Worm (Caenorhabditis elegans) whole organism, L4 larva: Measurements from ENCODE around the gene cyp-29A4.

Experiments used
- D1046.2 ChIP-seq: fragments of 200-800 bp; sonication (Bioruptor generic); IDR thresholded peaks from 2 replicates; pipeline ENCODE4 v1.3.6; 2022; ENCODE audit warnings: missing genetic modification characterization, missing compliant biosample characterization
- F26F4.8 ChIP-seq: fragments of 200-800 bp; sonication (Bioruptor generic); conservative IDR thresholded peaks from 2 replicates; pipeline ENCODE4 v1.3.6; 2022; ENCODE audit warnings: missing genetic modification characterization, missing compliant biosample characterization
- F44E2.7 ChIP-seq: fragments of 200-800 bp; sonication (Bioruptor generic); IDR thresholded peaks from 2 replicates; pipeline ENCODE4 v2.1.2; 2022; ENCODE audit warnings: missing genetic modification characterization, missing compliant biosample characterization
- F49E8.2 ChIP-seq: sonication (generic microtip); optimal IDR thresholded peaks from 2 replicates; lab custom pipeline; 2016; ENCODE audit warnings: missing compliant biosample characterization, mild to moderate bottlenecking, missing genetic modification characterization, borderline replicate concordance
- T26A8.4 ChIP-seq: fragments of 200-800 bp; sonication (Bioruptor generic); IDR thresholded peaks from 2 replicates; pipeline ENCODE4 v1.3.6; 2022; ENCODE audit warnings: missing genetic modification characterization, missing compliant biosample characterization
- Y75B8A.6 ChIP-seq: fragments of 200-800 bp; sonication (Bioruptor generic); IDR thresholded peaks from 2 replicates; pipeline ENCODE4 v1.3.6; 2022; ENCODE audit warnings: missing genetic modification reagents, missing genetic modification characterization, missing compliant biosample characterization
- ZK546.5 ChIP-seq, 2 experiments: sonication (generic microtip); optimal IDR thresholded peaks; 2 replicates each; lab custom pipeline; 2017; ENCODE audit warnings: missing biosample characterization in 2 of 2, missing genetic modification characterization in 2 of 2
- ama-1 ChIP-seq: fragments of 150-350 bp; optimal IDR thresholded peaks from 2 replicates; lab custom pipeline; 2014; ENCODE audit warnings: inconsistent platforms, mixed read lengths
- ceh-20 ChIP-seq: fragments of 200-800 bp; sonication (Bioruptor generic); IDR thresholded peaks from 2 replicates; pipeline ENCODE4 v1.3.6; 2022; ENCODE audit warnings: missing genetic modification reagents, missing genetic modification characterization, missing compliant biosample characterization
- ceh-32 ChIP-seq: sonication (generic microtip); optimal IDR thresholded peaks from 2 replicates; lab custom pipeline; 2016; ENCODE audit warnings: mild to moderate bottlenecking, missing genetic modification characterization, missing compliant biosample characterization; ENCODE audit not compliant: poor library complexity
- ces-1 ChIP-seq: fragments of 150-350 bp; sonication (generic microtip); optimal IDR thresholded peaks from 4 replicates; lab custom pipeline; 2014; ENCODE audit warnings: missing biosample characterization, missing genetic modification reagents, missing genetic modification characterization
- cey-2 ChIP-seq: sonication (generic microtip); optimal IDR thresholded peaks from 3 replicates; lab custom pipeline; 2017; ENCODE audit warnings: missing genetic modification characterization, mild to moderate bottlenecking, missing compliant biosample characterization, antibody characterized with exemption, borderline replicate concordance; ENCODE audit not compliant: insufficient read depth
- daf-12 ChIP-seq: fragments of 150-350 bp; optimal IDR thresholded peaks from 2 replicates; lab custom pipeline; 2014; ENCODE audit warnings: missing biosample characterization, missing genetic modification reagents, missing genetic modification characterization
- duxl-1 ChIP-seq: sonication (generic microtip); optimal IDR thresholded peaks from 2 replicates; lab custom pipeline; 2016; ENCODE audit warnings: mild to moderate bottlenecking, missing genetic modification characterization, moderate library complexity, missing compliant biosample characterization; ENCODE audit not compliant: poor library complexity
- egl-43 ChIP-seq: fragments of 200-800 bp; sonication (Bioruptor generic); IDR thresholded peaks from 2 replicates; pipeline ENCODE4 v1.3.6; 2022; ENCODE audit warnings: missing genetic modification reagents, missing genetic modification characterization, missing compliant biosample characterization
- fkh-10 ChIP-seq: fragments of 150-350 bp; optimal IDR thresholded peaks from 2 replicates; lab custom pipeline; 2014; ENCODE audit warnings: missing biosample characterization, missing genetic modification reagents, missing genetic modification characterization
- gei-8 ChIP-seq: fragments of 200-800 bp; sonication (Bioruptor generic); optimal IDR thresholded peaks from 2 replicates; lab custom pipeline; 2018; ENCODE audit warnings: mild to moderate bottlenecking, missing genetic modification characterization, missing compliant biosample characterization
- jun-1 ChIP-seq: fragments of 150-350 bp; optimal IDR thresholded peaks from 2 replicates; lab custom pipeline; 2014; ENCODE audit warnings: missing biosample characterization, missing genetic modification reagents, missing genetic modification characterization
- lin-38 ChIP-seq: fragments of 200-800 bp; sonication (Bioruptor generic); IDR thresholded peaks from 2 replicates; pipeline ENCODE4 v1.3.6; 2022; ENCODE audit warnings: missing genetic modification reagents, missing genetic modification characterization, missing compliant biosample characterization
- lsy-2 ChIP-seq, 2 experiments: fragments of 150-350 bp in 1 of 2; sonication (generic microtip) in 1 of 2; optimal IDR thresholded peaks; 2 replicates each; lab custom pipeline; 2014 to 2017; ENCODE audit warnings: missing biosample characterization in 2 of 2, missing genetic modification characterization in 2 of 2
- madf-5 ChIP-seq, 2 experiments: fragments of 200-800 bp; sonication (Bioruptor generic); IDR thresholded peaks; 2 replicates each; pipeline ENCODE4 v1.3.6; 2022; ENCODE audit warnings: missing compliant biosample characterization in 2 of 2, missing genetic modification characterization in 2 of 2
- madf-9 ChIP-seq: fragments of 200-800 bp; sonication (Bioruptor generic); conservative IDR thresholded peaks from 2 replicates; pipeline ENCODE4 v1.3.6; 2022; ENCODE audit warnings: missing genetic modification reagents, missing genetic modification characterization, missing compliant biosample characterization
- mdl-1 ChIP-seq, 2 experiments: fragments of 150-350 bp in 1 of 2; sonication (generic microtip) in 1 of 2; optimal IDR thresholded peaks; 2 replicates each; lab custom pipeline; 2014 to 2017; ENCODE audit warnings: missing biosample characterization in 2 of 2, missing genetic modification characterization in 2 of 2
- mdt-29 ChIP-seq: fragments of 200-800 bp; sonication (Bioruptor generic); IDR thresholded peaks from 2 replicates; pipeline ENCODE4 v1.3.6; 2022; ENCODE audit warnings: missing genetic modification reagents, missing genetic modification characterization, missing compliant biosample characterization
- mep-1 ChIP-seq: fragments of 150-350 bp; sonication (generic microtip); optimal IDR thresholded peaks from 3 replicates; lab custom pipeline; 2014; ENCODE audit warnings: missing biosample characterization, missing genetic modification characterization
- mxl-3 ChIP-seq: fragments of 200-800 bp; sonication (Bioruptor generic); optimal IDR thresholded peaks from 2 replicates; lab custom pipeline; 2018; ENCODE audit warnings: mild to moderate bottlenecking, missing genetic modification characterization, missing compliant biosample characterization
- nhr-10 ChIP-seq: fragments of 150-350 bp; optimal IDR thresholded peaks from 2 replicates; lab custom pipeline; 2014; ENCODE audit warnings: missing biosample characterization, missing genetic modification characterization
- nhr-102 ChIP-seq: sonication (generic microtip); optimal IDR thresholded peaks from 2 replicates; lab custom pipeline; 2016; ENCODE audit warnings: mild to moderate bottlenecking, missing genetic modification characterization, moderate library complexity, missing compliant biosample characterization
- nhr-237 ChIP-seq: sonication (generic microtip); optimal IDR thresholded peaks from 2 replicates; lab custom pipeline; 2017; ENCODE audit warnings: missing biosample characterization, missing genetic modification characterization
- nhr-42 ChIP-seq: fragments of 200-800 bp; sonication (Bioruptor generic); IDR thresholded peaks from 2 replicates; pipeline ENCODE4 v1.3.6; 2022; ENCODE audit warnings: missing genetic modification characterization, missing compliant biosample characterization
- nhr-76 ChIP-seq: fragments of 150-350 bp; optimal IDR thresholded peaks from 2 replicates; lab custom pipeline; 2014; ENCODE audit warnings: missing biosample characterization, missing genetic modification characterization
- pha-4 ChIP-seq, 2 experiments: fragments of 150-350 bp in 1 of 2; fragments of 200-800 bp in 1 of 2; sonication (Bioruptor generic) in 1 of 2; IDR thresholded peaks in 1 of 2; optimal IDR thresholded peaks in 1 of 2; 2 replicates each; pipeline versions ENCODE4 v1.3.6 to Lab custom; 2014 to 2022; ENCODE audit warnings: missing genetic modification characterization in 2 of 2, missing genetic modification reagents in 2 of 2, missing biosample characterization in 1 of 2, missing compliant biosample characterization in 1 of 2
- php-3 ChIP-seq: fragments of 200-800 bp; sonication (Bioruptor generic); IDR thresholded peaks from 2 replicates; pipeline ENCODE4 v1.3.6; 2022; ENCODE audit warnings: missing genetic modification reagents, missing genetic modification characterization, missing compliant biosample characterization
- pqm-1 ChIP-seq: sonication (generic microtip); optimal IDR thresholded peaks from 2 replicates; lab custom pipeline; 2017; ENCODE audit warnings: missing biosample characterization, missing genetic modification characterization
- rbr-2 ChIP-seq: sonication (generic microtip); optimal IDR thresholded peaks from 2 replicates; lab custom pipeline; 2016; ENCODE audit warnings: missing genotype, missing genetic modification characterization, missing compliant biosample characterization
- saeg-2 ChIP-seq: fragments of 200-800 bp; sonication (Bioruptor generic); IDR thresholded peaks from 2 replicates; pipeline ENCODE4 v1.3.6; 2022; ENCODE audit warnings: missing genetic modification reagents, missing genetic modification characterization, missing compliant biosample characterization
- set-16 ChIP-seq: fragments of 200-800 bp; sonication (Bioruptor generic); IDR thresholded peaks from 2 replicates; pipeline ENCODE4 v1.3.6; 2022; ENCODE audit warnings: missing genetic modification reagents, missing genetic modification characterization, missing compliant biosample characterization
- skn-1 ChIP-seq: fragments of 150-350 bp; optimal IDR thresholded peaks from 2 replicates; lab custom pipeline; 2014; ENCODE audit warnings: missing biosample characterization, missing genetic modification characterization
- snpc-1.2 ChIP-seq: fragments of 200-800 bp; sonication (Bioruptor generic); IDR thresholded peaks from 2 replicates; pipeline ENCODE4 v1.3.6; 2022; ENCODE audit warnings: missing genetic modification reagents, missing genetic modification characterization, missing compliant biosample characterization
- spr-1 ChIP-seq: sonication (generic microtip); optimal IDR thresholded peaks from 2 replicates; lab custom pipeline; 2016; ENCODE audit warnings: mild to moderate bottlenecking, missing genetic modification characterization, missing compliant biosample characterization
- tag-97 ChIP-seq: fragments of 200-800 bp; sonication (Bioruptor generic); IDR thresholded peaks from 2 replicates; pipeline ENCODE4 v1.3.6; 2022; ENCODE audit warnings: missing genetic modification characterization, missing compliant biosample characterization
- unc-39 ChIP-seq: sonication (generic microtip); optimal IDR thresholded peaks from 2 replicates; lab custom pipeline; 2017; ENCODE audit warnings: missing biosample characterization, missing genetic modification characterization
- vab-7 ChIP-seq: fragments of 200-800 bp; sonication (Bioruptor generic); IDR thresholded peaks from 2 replicates; pipeline ENCODE4 v1.3.6; 2022; ENCODE audit warnings: missing genetic modification reagents, missing genetic modification characterization, missing compliant biosample characterization

cyp-29A4 gene

DNA sequence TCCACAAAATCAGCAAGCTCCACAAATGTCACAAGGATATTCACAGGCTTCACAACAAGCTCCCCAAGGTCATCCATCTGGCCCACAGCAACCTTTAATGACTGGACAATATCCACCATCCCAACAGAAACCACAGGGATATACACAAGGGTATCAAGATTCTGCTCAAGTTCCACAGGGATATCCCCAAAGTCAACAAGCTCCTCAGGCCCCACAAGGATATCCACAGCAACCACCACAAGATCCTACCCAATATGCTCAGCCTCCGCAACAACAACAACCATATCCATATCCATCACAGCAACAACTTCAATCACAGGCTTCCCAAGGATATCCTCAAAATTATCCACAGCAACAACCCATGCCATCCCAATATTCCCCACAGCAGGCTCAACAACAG lies 37.9 kb upstream of the cyp-29A4 start:
- TF ChIP-seq rbr-2 (tag; lab: Kevin White, UChicago) (no peak), D1046.2 (GFP tag; lab: Robert Waterston, UW) (no peak), nhr-10 (no peak), duxl-1 (no peak), gei-8 (GFP tag; lab: Kevin White, UChicago) (no peak), skn-1 (tag; lab: Kevin White, UChicago) (no peak), daf-12 (tag; lab: Kevin White, UChicago) (no peak), F49E8.2 (tag; lab: Kevin White, UChicago) (no peak), cey-2 (tag; lab: Kevin White, UChicago) (no peak), ama-1 (lab: Kevin White, UChicago) (no peak), nhr-42 (no peak), mdt-29 (GFP tag; lab: Robert Waterston, UW) (no peak)

DNA sequence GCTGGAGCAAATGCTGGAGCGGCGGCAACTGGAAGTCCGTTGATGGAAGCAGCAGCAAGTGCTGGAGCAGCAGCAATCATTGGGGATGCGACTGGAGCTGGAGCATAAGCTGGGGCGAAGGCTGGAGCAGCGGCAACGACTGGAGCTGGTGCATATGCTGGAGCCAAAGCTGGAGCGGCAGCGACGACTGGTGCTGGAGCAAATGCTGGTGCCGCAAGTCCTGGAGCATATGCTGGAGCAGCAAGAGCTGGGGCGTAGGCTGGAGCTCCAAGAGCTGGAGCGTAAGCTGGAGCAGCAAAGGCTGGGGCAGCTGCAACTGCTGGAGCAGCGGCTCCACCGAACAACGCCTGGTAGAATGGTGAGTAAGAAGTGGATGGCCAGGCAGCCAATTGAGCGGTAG lies 36.1 kb upstream of the cyp-29A4 start:
- TF ChIP-seq egl-43 (GFP tag; lab: Robert Waterston, UW) (peak; percentile 74), set-16 (GFP tag; lab: Robert Waterston, UW) (peak; percentile 96), vab-7 (GFP tag; lab: Robert Waterston, UW) (0 out of 2 replicates have a peak, but pooled peaks have one; percentile 17), pha-4 (GFP tag; IDR thresholded peaks at IDR 0.05; lab: Robert Waterston, UW) (no peak), pha-4 (tag; optimal IDR thresholded peaks at IDR 0.05; lab: Kevin White, UChicago) (no peak)

DNA sequence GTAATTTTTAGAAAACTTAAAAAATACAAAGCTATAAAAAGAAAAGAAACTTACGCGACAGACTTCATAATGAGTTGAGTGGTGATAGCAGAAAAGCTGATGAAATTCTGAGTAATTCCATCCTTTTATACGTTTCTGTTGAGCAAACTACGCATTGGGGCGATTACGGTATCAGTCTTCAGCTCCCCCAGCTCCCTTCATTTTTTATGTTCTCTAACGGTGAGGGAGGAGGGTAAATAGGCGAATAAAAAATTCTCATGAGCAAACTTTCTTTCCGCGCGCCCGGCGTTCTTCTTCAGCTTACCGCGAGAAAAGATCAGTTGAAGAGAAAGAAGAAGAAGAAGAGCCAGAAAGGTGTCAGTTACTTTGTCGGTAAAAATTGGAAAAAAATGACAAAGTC lies 35.6 kb upstream of the cyp-29A4 start, which contains the start of gene idpc-7:
Gene idpc-7, minus strand, starts transcription at position 101 of the 400 bp plus-strand sequence.
- no peak for TF ChIP-seq ceh-20 (GFP tag; lab: Robert Waterston, UW)
- TF ChIP-seq nhr-102 (tag; lab: Kevin White, UChicago), result no peak
- TF ChIP-seq Y75B8A.6, result no peak
- no peak for TF ChIP-seq F26F4.8
- TF ChIP-seq unc-39 (tag; lab: Kevin White, UChicago), result no peak
- no peak for TF ChIP-seq nhr-237 (tag; lab: Kevin White, UChicago)
- no peak for TF ChIP-seq ama-1 (lab: Kevin White, UChicago)
- TF ChIP-seq nhr-76 (tag; lab: Kevin White, UChicago), result no peak
- no peak for TF ChIP-seq ceh-32
- TF ChIP-seq tag-97 (GFP tag; lab: Robert Waterston, UW), result no peak
- TF ChIP-seq jun-1, result no peak
- no peak for TF ChIP-seq snpc-1.2 (GFP tag; lab: Robert Waterston, UW)
- no peak for TF ChIP-seq ces-1 (GFP tag; lab: Kevin White, UChicago)

DNA sequence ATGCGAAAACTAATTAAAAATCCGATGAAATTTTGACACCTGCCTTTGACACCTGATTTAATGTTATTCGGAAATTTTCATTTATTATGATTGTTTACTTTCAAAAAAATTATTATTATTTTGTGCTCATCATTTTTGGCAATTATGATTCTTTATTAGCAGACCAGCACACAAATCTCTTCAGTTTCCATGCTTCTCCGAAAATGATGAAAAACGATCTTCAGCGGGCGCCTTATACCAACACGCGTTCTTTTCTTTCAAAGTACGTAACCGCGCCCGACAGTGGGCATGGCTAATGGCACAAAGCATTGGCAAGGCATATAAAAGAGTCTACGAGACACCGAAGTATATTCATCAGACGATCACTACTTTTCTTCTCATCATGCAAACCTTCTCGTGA lies 34.7 kb upstream of the cyp-29A4 start, which contains the start of gene idpc-6:
Gene idpc-6, plus strand, starts transcription at position 301 of the 400 bp plus-strand sequence.
- no peak for TF ChIP-seq T26A8.4
- TF ChIP-seq F44E2.7 (GFP tag; lab: Robert Waterston, UW), result no peak
- no peak for TF ChIP-seq F26F4.8

DNA sequence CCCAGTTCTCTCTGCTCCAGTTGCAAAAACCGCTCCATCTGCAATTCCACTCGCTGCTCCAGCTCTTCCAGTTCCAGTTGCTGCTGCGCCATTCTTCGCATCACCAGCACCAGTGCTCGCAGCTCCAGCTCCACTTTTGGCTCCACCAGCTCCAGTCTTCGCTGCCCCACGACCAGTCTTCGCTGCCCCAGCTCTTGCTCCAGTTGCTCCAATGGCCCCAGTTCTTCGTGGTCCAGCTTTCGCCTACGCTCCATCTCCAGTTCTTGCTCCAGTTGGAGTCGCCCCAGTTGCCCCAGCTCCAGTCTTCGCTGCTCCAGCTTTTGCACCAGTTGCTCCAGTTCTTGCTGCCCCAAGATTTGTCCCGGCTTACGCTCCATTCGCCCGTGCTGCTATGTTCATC lies 34.1 kb upstream of the cyp-29A4 start:
- TF ChIP-seq spr-1, result no peak
- no peak for TF ChIP-seq fkh-10 (GFP tag; lab: Kevin White, UChicago)
- no peak for TF ChIP-seq nhr-10
- TF ChIP-seq mdl-1 (tag; optimal IDR thresholded peaks at IDR 0.05; lab: Kevin White, UChicago), result no peak
- TF ChIP-seq ceh-20 (GFP tag; lab: Robert Waterston, UW), result no peak
- 0 out of 4 replicates have a peak, but pooled peaks of 1 of the 2 experiments have one; percentile 32 for TF ChIP-seq madf-5 (GFP tag; IDR thresholded peaks at IDR 0.05; lab: Robert Waterston, UW)
- no peak for TF ChIP-seq ZK546.5 (tag; optimal IDR thresholded peaks at IDR 0.05; lab: Kevin White, UChicago)
- no peak for TF ChIP-seq lsy-2 (tag; optimal IDR thresholded peaks at IDR 0.05; lab: Kevin White, UChicago)
- no peak for TF ChIP-seq mxl-3 (GFP tag; lab: Kevin White, UChicago)
- TF ChIP-seq pqm-1, result no peak
- no peak for TF ChIP-seq D1046.2 (GFP tag; lab: Robert Waterston, UW)
- TF ChIP-seq F49E8.2 (tag; lab: Kevin White, UChicago), result no peak
- peak; percentile 95 for TF ChIP-seq set-16 (GFP tag; lab: Robert Waterston, UW)
- 0 out of 2 replicates have a peak, but pooled peaks have one; percentile 39 for TF ChIP-seq saeg-2 (GFP tag; lab: Robert Waterston, UW)
- TF ChIP-seq php-3 (GFP tag; lab: Robert Waterston, UW), result 0 out of 2 replicates have a peak, but pooled peaks have one; percentile 19
- no peak for TF ChIP-seq nhr-102 (tag; lab: Kevin White, UChicago)
- no peak for TF ChIP-seq mep-1
- peak; percentile 52; the same call in 1 of the 2 replicates for TF ChIP-seq egl-43 (GFP tag; lab: Robert Waterston, UW)
- TF ChIP-seq madf-9 (GFP tag; lab: Robert Waterston, UW), result no peak
- TF ChIP-seq lin-38 (GFP tag; lab: Robert Waterston, UW), result no peak
